Fruit fly (Drosophila melanogaster) whole organism, pupa: Measurements from ENCODE around the gene CG31988.

Experiments used
- CG10348 ChIP-seq: fragments of 200-800 bp; sonication (Bioruptor generic); IDR thresholded peaks from 2 replicates; pipeline ENCODE4 v1.3.6; 2022; ENCODE audit warnings: missing biosample characterization, missing genetic modification characterization
- CG12605 ChIP-seq: fragments of 200-800 bp; sonication (Bioruptor generic); IDR thresholded peaks from 2 replicates; pipeline ENCODE4 v1.3.6; 2022; ENCODE audit warnings: missing biosample characterization, missing genetic modification characterization

- TF ChIP-seq CG12605 (GFP tag; lab: Robert Waterston, UW): no peak
- no peak for TF ChIP-seq CG10348 (GFP tag; lab: Robert Waterston, UW)
Measured at dm6 chr2L:21206193-21206592, 3.6 kb upstream of the CG31988 start, which contains the start of gene clumsy.
